Worm (Caenorhabditis elegans) whole organism, early embryonic: Measurements from ENCODE around the gene F26C11.1.

Source experiments
- B0310.2 ChIP-seq: sonication (generic microtip); optimal IDR thresholded peaks from 2 replicates; lab custom pipeline; 2016; ENCODE audit warnings: mild to moderate bottlenecking, missing genetic modification characterization, missing compliant biosample characterization
- F13C5.2 ChIP-seq: sonication (generic microtip); optimal IDR thresholded peaks from 2 replicates; lab custom pipeline; 2017; ENCODE audit warnings: mild to moderate bottlenecking, missing genetic modification characterization, inconsistent platforms, missing compliant biosample characterization
- aly-1 ChIP-seq: sonication (generic microtip); optimal IDR thresholded peaks from 2 replicates; lab custom pipeline; 2016; ENCODE audit warnings: missing genetic modification characterization, missing compliant biosample characterization
- ama-1 ChIP-seq: fragments of 150-350 bp; optimal IDR thresholded peaks from 2 replicates; lab custom pipeline; 2014
- ceh-13 ChIP-seq: fragments of 200-800 bp; sonication (Bioruptor generic); optimal IDR thresholded peaks from 2 replicates; lab custom pipeline; 2018; ENCODE audit warnings: mild to moderate bottlenecking, missing genetic modification characterization, missing compliant biosample characterization
- ceh-36 ChIP-seq: sonication (generic microtip); optimal IDR thresholded peaks from 2 replicates; lab custom pipeline; 2016; ENCODE audit warnings: missing genetic modification characterization, inconsistent platforms, missing compliant biosample characterization
- ets-7 ChIP-seq: sonication (generic microtip); optimal IDR thresholded peaks from 2 replicates; lab custom pipeline; 2016; ENCODE audit warnings: missing genotype, missing genetic modification characterization, missing compliant biosample characterization
- flt-1 ChIP-seq: fragments of 200-800 bp; sonication (Bioruptor generic); IDR thresholded peaks from 2 replicates; pipeline ENCODE4 v1.3.6; 2022; ENCODE audit warnings: missing genetic modification characterization, missing compliant biosample characterization
- hmbx-1 ChIP-seq: sonication (generic microtip); optimal IDR thresholded peaks from 2 replicates; lab custom pipeline; 2016; ENCODE audit warnings: mild to moderate bottlenecking, missing genetic modification characterization, missing compliant biosample characterization
- hmg-4 ChIP-seq: fragments of 200-800 bp; sonication (Bioruptor generic); optimal IDR thresholded peaks from 2 replicates; lab custom pipeline; 2018; ENCODE audit warnings: mild to moderate bottlenecking, missing genetic modification characterization, missing compliant biosample characterization
- hnd-1 ChIP-seq: sonication (generic microtip); optimal IDR thresholded peaks from 2 replicates; lab custom pipeline; 2016; ENCODE audit warnings: missing genetic modification characterization, missing compliant biosample characterization
- pes-1 ChIP-seq: fragments of 200-800 bp; sonication (Bioruptor generic); IDR thresholded peaks from 2 replicates; pipeline ENCODE4 v1.3.6; 2022; ENCODE audit warnings: missing genetic modification reagents, missing genetic modification characterization, missing compliant biosample characterization
- scrt-1 ChIP-seq: fragments of 200-800 bp; sonication (Bioruptor generic); IDR thresholded peaks from 2 replicates; pipeline ENCODE4 v1.3.6; 2022; ENCODE audit warnings: missing genetic modification characterization, missing compliant biosample characterization
- sea-1 ChIP-seq: fragments of 200-800 bp; sonication (Bioruptor generic); conservative IDR thresholded peaks from 2 replicates; pipeline ENCODE4 v1.3.6; 2022; ENCODE audit warnings: missing genetic modification characterization, missing compliant biosample characterization
- tbx-11 ChIP-seq: fragments of 200-800 bp; sonication (Bioruptor generic); IDR thresholded peaks from 2 replicates; pipeline ENCODE4 v1.3.6; 2022; ENCODE audit warnings: missing genetic modification characterization, missing compliant biosample characterization
- tbx-37 ChIP-seq: fragments of 200-800 bp; sonication (Bioruptor generic); conservative IDR thresholded peaks from 2 replicates; pipeline ENCODE4 v1.3.6; 2022; ENCODE audit warnings: missing genetic modification reagents, missing genetic modification characterization, missing compliant biosample characterization
- tra-4 ChIP-seq: sonication (generic microtip); optimal IDR thresholded peaks from 2 replicates; lab custom pipeline; 2017; ENCODE audit warnings: missing genetic modification characterization, missing compliant biosample characterization

F26C11.1 gene

DNA sequence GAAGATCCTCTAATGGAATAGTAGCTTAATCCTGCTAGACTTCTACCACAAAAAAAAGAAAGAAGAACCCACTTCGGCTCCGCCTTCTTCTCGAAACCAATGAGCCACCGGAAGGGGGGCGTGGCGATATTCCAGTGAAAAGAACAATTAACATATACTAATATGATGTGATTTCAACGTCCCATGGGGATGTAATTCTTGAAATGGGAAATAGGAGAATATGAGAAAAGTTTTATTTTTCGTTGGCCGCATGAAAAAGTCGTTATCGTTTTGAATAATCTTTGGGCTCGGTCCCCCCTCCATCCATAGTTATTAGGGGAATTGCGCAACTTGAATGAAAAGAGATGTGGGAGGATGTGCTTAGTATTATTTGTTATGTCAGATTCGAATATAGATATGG lies 5.7 kb downstream of the F26C11.1 start, which contains the start of gene unc-4:
Gene unc-4, minus strand, starts transcription at position 101 of the 400 bp plus-strand sequence.
- no peak for TF ChIP-seq tbx-11 (GFP tag; lab: Robert Waterston, UW)
- no peak for TF ChIP-seq scrt-1
- TF ChIP-seq ceh-36: no peak
- TF ChIP-seq ets-7: no peak
- TF ChIP-seq hnd-1 (tag; lab: Kevin White, UChicago): no peak
- TF ChIP-seq aly-1 (tag; lab: Kevin White, UChicago): no peak
- no peak for TF ChIP-seq ceh-13
- TF ChIP-seq sea-1 (GFP tag; lab: Robert Waterston, UW): no peak
- TF ChIP-seq hmg-4 (GFP tag; lab: Kevin White, UChicago): no peak
- TF ChIP-seq flt-1 (GFP tag; lab: Robert Waterston, UW): no peak
- no peak for TF ChIP-seq tra-4 (tag; lab: Kevin White, UChicago)
- no peak for TF ChIP-seq ama-1
- no peak for TF ChIP-seq tbx-37 (GFP tag; lab: Robert Waterston, UW)

DNA sequence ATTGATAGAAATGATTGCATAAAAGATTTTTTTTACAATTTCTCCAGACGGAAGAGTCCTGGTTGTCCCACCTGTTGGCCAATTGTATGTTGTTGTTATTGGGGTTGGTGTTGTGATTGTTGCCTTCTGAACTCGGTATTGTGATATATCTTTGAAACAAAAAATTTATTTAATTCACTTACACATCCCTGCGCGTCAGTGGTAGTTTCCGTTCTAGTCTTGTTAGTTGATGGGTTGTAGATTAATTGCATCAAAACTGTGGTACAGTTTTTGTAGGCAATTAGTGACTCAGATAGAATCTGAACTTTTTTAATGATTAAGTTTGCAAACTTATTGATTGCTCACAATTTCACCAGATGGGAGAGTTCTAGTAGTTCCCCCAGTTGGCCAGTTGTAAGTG lies 9.9 kb downstream of the F26C11.1 start:
- TF ChIP-seq scrt-1 (no peak), flt-1 (GFP tag; lab: Robert Waterston, UW) (no peak), tbx-11 (GFP tag; lab: Robert Waterston, UW) (no peak), ceh-13 (no peak), ets-7 (no peak), B0310.2 (tag; lab: Kevin White, UChicago) (no peak), hmg-4 (GFP tag; lab: Kevin White, UChicago) (no peak), hmbx-1 (tag; lab: Kevin White, UChicago) (no peak), ama-1 (no peak), hnd-1 (tag; lab: Kevin White, UChicago) (no peak), F13C5.2 (tag; lab: Kevin White, UChicago) (no peak), ceh-36 (no peak), tra-4 (tag; lab: Kevin White, UChicago) (no peak), tbx-37 (GFP tag; lab: Robert Waterston, UW) (no peak), aly-1 (tag; lab: Kevin White, UChicago) (no peak), pes-1 (GFP tag; lab: Robert Waterston, UW) (no peak), sea-1 (GFP tag; lab: Robert Waterston, UW) (no peak)

- TF ChIP-seq F13C5.2 (tag; lab: Kevin White, UChicago): no peak
- TF ChIP-seq hnd-1 (tag; lab: Kevin White, UChicago): no peak
- no peak for TF ChIP-seq tbx-11 (GFP tag; lab: Robert Waterston, UW)
- TF ChIP-seq hmg-4 (GFP tag; lab: Kevin White, UChicago): no peak
Measured at ce11 chrII:9914999-9915398, 20.5 kb downstream of the F26C11.1 start, which contains the start of gene F26C11.3. Gene F26C11.3 (minus strand): TSS chrII:9915099.

- no peak for TF ChIP-seq sea-1 (GFP tag; lab: Robert Waterston, UW)
- no peak for TF ChIP-seq hmg-4 (GFP tag; lab: Kevin White, UChicago)
- TF ChIP-seq ceh-36: no peak
- TF ChIP-seq flt-1 (GFP tag; lab: Robert Waterston, UW): no peak
- TF ChIP-seq ets-7: no peak
- TF ChIP-seq hmbx-1 (tag; lab: Kevin White, UChicago): no peak
- TF ChIP-seq tra-4 (tag; lab: Kevin White, UChicago): no peak
- TF ChIP-seq scrt-1: no peak
- TF ChIP-seq aly-1 (tag; lab: Kevin White, UChicago): no peak
- no peak for TF ChIP-seq ama-1
Measured at ce11 chrII:9916177-9916576, 21.6 kb downstream of the F26C11.1 start, which contains the start of gene F26C11.4. Gene F26C11.4 (minus strand): TSS chrII:9916277.

- TF ChIP-seq tra-4 (tag; lab: Kevin White, UChicago): no peak
- TF ChIP-seq scrt-1: no peak
- no peak for TF ChIP-seq hmbx-1 (tag; lab: Kevin White, UChicago)
- no peak for TF ChIP-seq tbx-37 (GFP tag; lab: Robert Waterston, UW)
- no peak for TF ChIP-seq B0310.2 (tag; lab: Kevin White, UChicago)
- TF ChIP-seq ceh-36: no peak
- TF ChIP-seq aly-1 (tag; lab: Kevin White, UChicago): no peak
- TF ChIP-seq pes-1 (GFP tag; lab: Robert Waterston, UW): no peak
- no peak for TF ChIP-seq hnd-1 (tag; lab: Kevin White, UChicago)
- TF ChIP-seq tbx-11 (GFP tag; lab: Robert Waterston, UW): no peak
- no peak for TF ChIP-seq hmg-4 (GFP tag; lab: Kevin White, UChicago)
- no peak for TF ChIP-seq ama-1
Measured at ce11 chrII:9917904-9918303, 23.4 kb downstream of the F26C11.1 start, which contains the start of gene C05C10.8. Gene C05C10.8 (minus strand): TSS chrII:9918004.

ce11 chrII:9920468-9920867 lies 25.9 kb downstream of the F26C11.1 start, which contains the start of gene pho-10:
Gene pho-10 (minus strand): TSS chrII:9920568.
- TF ChIP-seq F13C5.2 (tag; lab: Kevin White, UChicago) (no peak), flt-1 (GFP tag; lab: Robert Waterston, UW) (no peak), hmg-4 (GFP tag; lab: Kevin White, UChicago) (no peak), hnd-1 (tag; lab: Kevin White, UChicago) (no peak), ceh-36 (no peak), tbx-11 (GFP tag; lab: Robert Waterston, UW) (no peak), tra-4 (tag; lab: Kevin White, UChicago) (no peak), scrt-1 (no peak), ama-1 (no peak), hmbx-1 (tag; lab: Kevin White, UChicago) (no peak), B0310.2 (tag; lab: Kevin White, UChicago) (no peak), sea-1 (GFP tag; lab: Robert Waterston, UW) (no peak), ets-7 (no peak), ceh-13 (no peak), aly-1 (tag; lab: Kevin White, UChicago) (no peak)

DNA sequence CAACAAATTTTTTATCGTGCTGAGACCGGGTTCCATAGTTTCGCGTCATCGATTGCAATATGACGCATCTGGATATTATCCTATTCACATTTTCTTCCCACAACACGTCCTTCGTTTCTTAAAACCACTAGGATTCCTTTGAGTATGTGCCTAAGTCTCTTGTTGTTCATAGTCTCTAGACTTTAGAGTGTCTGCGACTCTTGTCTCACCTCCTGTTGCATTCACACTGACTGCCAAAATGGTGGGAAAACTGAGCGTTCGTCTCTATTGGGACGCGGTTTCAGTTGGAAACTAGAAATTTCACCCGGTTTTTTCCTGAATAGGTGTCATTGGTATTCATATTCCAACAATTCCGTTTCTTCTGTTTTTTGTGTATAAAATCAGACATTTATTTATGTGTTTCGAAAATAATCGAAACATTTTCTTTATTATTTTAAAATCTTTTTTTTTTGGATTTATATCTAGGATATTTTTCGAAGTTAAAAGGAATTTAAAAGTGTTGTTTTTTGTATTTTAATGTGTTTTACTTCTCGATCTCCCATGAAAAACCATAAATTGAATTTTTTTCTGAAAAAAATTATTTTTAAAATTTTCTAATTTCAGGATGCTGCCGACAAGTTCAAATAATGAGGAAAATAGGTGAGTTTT lies 27.2 kb downstream of the F26C11.1 start, which contains the start of gene C05C10.2:
Gene C05C10.2, plus strand, starts transcription at position 598 of the 648 bp plus-strand sequence.
- no peak for TF ChIP-seq pes-1 (GFP tag; lab: Robert Waterston, UW)
- TF ChIP-seq tbx-11 (GFP tag; lab: Robert Waterston, UW): no peak
